Worm (Caenorhabditis elegans): ENCODE data around the gene K06G5.3.
A peak's percentile ranks its signal among the peaks of the same experiment; 100 is the strongest.

The K06G5.3 gene

DNA sequence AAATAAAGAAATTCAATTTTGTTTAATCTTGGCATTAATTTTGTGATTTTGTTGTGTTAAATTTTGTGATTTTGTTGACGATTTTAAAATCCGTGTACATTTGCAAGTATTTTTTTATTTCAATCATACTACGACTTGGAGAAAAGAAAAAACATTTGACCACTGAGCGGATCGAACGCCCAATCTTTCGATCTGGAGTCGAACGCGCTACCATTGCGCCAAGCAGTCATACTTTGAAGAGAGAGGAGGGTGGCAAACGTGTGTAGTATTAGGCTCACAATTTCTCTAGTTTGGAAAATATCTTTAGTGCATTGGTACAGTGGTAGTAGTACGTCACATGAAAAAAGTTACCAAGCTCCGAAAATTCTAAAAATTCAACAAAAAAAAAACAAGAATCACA lies 5.7 kb upstream of the K06G5.3 start (continued):
- TF ChIP-seq ztf-25 (GFP tag; IDR thresholded peaks at IDR 0.05): peak; percentile 81
- TF ChIP-seq B0035.1 (tag; optimal IDR thresholded peaks at IDR 0.05): peak; percentile 14
- TF ChIP-seq snpc-3.4 (tag; optimal IDR thresholded peaks at IDR 0.05): peak; percentile 77
- TF ChIP-seq mcd-1 (GFP tag; IDR thresholded peaks at IDR 0.05): no peak
- TF ChIP-seq ztf-26 (tag; optimal IDR thresholded peaks at IDR 0.05): no peak
- no peak for TF ChIP-seq madf-3 (GFP tag; IDR thresholded peaks at IDR 0.05)
- TF ChIP-seq pbrm-1 (GFP tag; IDR thresholded peaks at IDR 0.05): peak; percentile 61; the same call in 1 of the 2 replicates
- no peak for TF ChIP-seq F10E7.11 (tag; optimal IDR thresholded peaks at IDR 0.05)
- no peak for TF ChIP-seq nhr-27 (tag; optimal IDR thresholded peaks at IDR 0.05)
- peak; percentile 62 for TF ChIP-seq him-1 (tag; optimal IDR thresholded peaks at IDR 0.05)
- peak; percentile 84; the same call in 1 of the 2 replicates for TF ChIP-seq lir-1 (GFP tag; conservative IDR thresholded peaks at IDR 0.05)
- no peak for TF ChIP-seq unc-62 (GFP tag; optimal IDR thresholded peaks at IDR 0.05)
- TF ChIP-seq madf-8 (GFP tag; conservative IDR thresholded peaks at IDR 0.05): no peak
- no peak for TF ChIP-seq Y53F4B.3 (GFP tag; IDR thresholded peaks at IDR 0.05)
- TF ChIP-seq attf-3 (GFP tag; conservative IDR thresholded peaks at IDR 0.05): no peak
- peak; percentile 40 for TF ChIP-seq hrde-1 (tag; optimal IDR thresholded peaks at IDR 0.05; ENCODE audit: borderline replicate concordance)
- peak; percentile 40 for TF ChIP-seq mxl-1 (tag; optimal IDR thresholded peaks at IDR 0.05)
- peak; percentile 48 for TF ChIP-seq snpc-1.1 (tag; optimal IDR thresholded peaks at IDR 0.05; ENCODE audit: insufficient read depth)
- no peak for TF ChIP-seq akir-1 (GFP tag; optimal IDR thresholded peaks at IDR 0.05)
- no peak for TF ChIP-seq ceh-79 (tag; optimal IDR thresholded peaks at IDR 0.05)
- no peak for TF ChIP-seq Y67H2A.10 (GFP tag; conservative IDR thresholded peaks at IDR 0.05)
- TF ChIP-seq nhr-120 (GFP tag; IDR thresholded peaks at IDR 0.05): no peak
- no peak for TF ChIP-seq dpff-1 (tag; optimal IDR thresholded peaks at IDR 0.05)
- peak; percentile 50 for TF ChIP-seq lsy-27 (tag; optimal IDR thresholded peaks at IDR 0.05; ENCODE audit: borderline replicate concordance, insufficient read depth)
- no peak for TF ChIP-seq efl-1 (GFP tag; optimal IDR thresholded peaks at IDR 0.05)
- no peak for TF ChIP-seq dpl-1 (GFP tag; optimal IDR thresholded peaks at IDR 0.05)
- TF ChIP-seq hlh-26 (GFP tag; conservative IDR thresholded peaks at IDR 0.05): no peak
- TF ChIP-seq F52B5.7 (tag; optimal IDR thresholded peaks at IDR 0.05): no peak
- TF ChIP-seq C17E4.6 (GFP tag; IDR thresholded peaks at IDR 0.05): no peak
- no peak for TF ChIP-seq ets-4 (GFP tag; optimal IDR thresholded peaks at IDR 0.05)
- peak; percentile 15; the same call in 1 of the 2 replicates for TF ChIP-seq Y56A3A.18 (GFP tag; IDR thresholded peaks at IDR 0.05)
- TF ChIP-seq attf-6 (GFP tag; IDR thresholded peaks at IDR 0.05): 0 out of 2 replicates have a peak, but pooled peaks have one; percentile 10
- TF ChIP-seq ccch-3 (GFP tag; optimal IDR thresholded peaks at IDR 0.05): no peak
- 0 out of 2 replicates have a peak, but pooled peaks have one; percentile 16 for TF ChIP-seq cebp-2 (GFP tag; IDR thresholded peaks at IDR 0.05)
- TF ChIP-seq hmg-20 (GFP tag; IDR thresholded peaks at IDR 0.05): no peak
- TF ChIP-seq dox-1 (GFP tag; IDR thresholded peaks at IDR 0.05): no peak
- TF ChIP-seq ceh-91 (GFP tag; IDR thresholded peaks at IDR 0.05): no peak
- no peak for TF ChIP-seq ztf-6 (GFP tag; IDR thresholded peaks at IDR 0.05)
- no peak for TF ChIP-seq ztf-3 (GFP tag; optimal IDR thresholded peaks at IDR 0.05)
- peak; percentile 88 for TF ChIP-seq nhr-90 (tag; optimal IDR thresholded peaks at IDR 0.05)
- TF ChIP-seq bed-2 (GFP tag; IDR thresholded peaks at IDR 0.05): no peak
- no peak for TF ChIP-seq xnd-1 (tag; optimal IDR thresholded peaks at IDR 0.05)
- peak; percentile 8 for TF ChIP-seq T07F8.4 (tag; optimal IDR thresholded peaks at IDR 0.05)
- peak; percentile 28 for TF ChIP-seq F23B12.7 (tag; optimal IDR thresholded peaks at IDR 0.05; ENCODE audit: insufficient read depth)
- peak; percentile 48 for TF ChIP-seq nfyb-1 (GFP tag; IDR thresholded peaks at IDR 0.05)
- TF ChIP-seq sptf-2 (GFP tag; optimal IDR thresholded peaks at IDR 0.05): no peak
- no peak for TF ChIP-seq ceh-27 (GFP tag; optimal IDR thresholded peaks at IDR 0.05)
- TF ChIP-seq aptf-3 (GFP tag; IDR thresholded peaks at IDR 0.05): 0 out of 2 replicates have a peak, but pooled peaks have one; percentile 38

All from whole organism, young adult.